Fruit fly (Drosophila melanogaster): ENCODE data around the gene klar.

DNA sequence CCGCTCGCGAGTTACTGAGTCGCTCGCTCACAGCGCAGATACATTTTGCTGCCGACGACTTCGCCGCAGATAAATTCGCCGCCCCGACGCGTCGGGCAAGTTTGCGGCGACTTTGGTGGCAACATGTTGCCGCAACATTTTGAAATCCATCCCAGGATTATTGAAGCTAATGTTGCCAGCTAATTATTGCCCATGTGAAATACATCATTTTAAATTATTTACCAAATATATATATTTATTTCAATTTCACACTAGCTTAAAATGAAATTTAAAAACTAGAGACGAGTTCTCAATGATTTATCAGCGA is 49.7 kb downstream of the klar start:
- no peak for TF ChIP-seq Sox15 (GFP tag; optimal IDR thresholded peaks at IDR 0.05)
- TF ChIP-seq Lpt (GFP tag; optimal IDR thresholded peaks at IDR 0.05): no peak
- TF ChIP-seq Met (GFP tag; optimal IDR thresholded peaks at IDR 0.05): no peak
- TF ChIP-seq CG6808 (GFP tag; optimal IDR thresholded peaks at IDR 0.05): no peak
- TF ChIP-seq CG8632 (GFP tag; optimal IDR thresholded peaks at IDR 0.05): no peak
- peak; percentile 16 for TF ChIP-seq CG6854 (GFP tag; optimal IDR thresholded peaks at IDR 0.05)
- no peak for TF ChIP-seq spab (GFP tag; optimal IDR thresholded peaks at IDR 0.05)
- no peak for TF ChIP-seq dac (GFP tag; optimal IDR thresholded peaks at IDR 0.05)

Measured in whole organism, prepupa.